Fruit fly (Drosophila melanogaster) S2 (cell line): Measurements from ENCODE around the gene CG13258.

Source experiments
- CG8478 ChIP-seq: fragments of >200 bp; optimal IDR thresholded peaks from 2 replicates; lab custom pipeline; 2018
- CTCF ChIP-seq, 2 experiments: fragments of >200 bp; optimal IDR thresholded peaks; 2 replicates each; lab custom pipeline; 2018

dm6 chr2L:16317131-16317530 lies 24.3 kb upstream of the CG13258 start:
- TF ChIP-seq CTCF (optimal IDR thresholded peaks at IDR 0.05; lab: Kevin White, UChicago) (no peak), CG8478 (no peak)
